Worm (Caenorhabditis elegans) whole organism, L1 larva: ENCODE measurements around the gene K12H6.6.

Experiments
- elt-2 ChIP-seq: sonication (generic microtip); optimal IDR thresholded peaks from 2 replicates; lab custom pipeline; 2016; ENCODE audit warnings: missing genetic modification characterization, mild to moderate bottlenecking, inconsistent platforms, missing compliant biosample characterization, missing genetic modification reagents
- grh-1 ChIP-seq: fragments of 200-800 bp; sonication (Bioruptor generic); IDR thresholded peaks from 2 replicates; pipeline ENCODE4 v1.3.6; 2022; ENCODE audit warnings: missing genetic modification reagents, missing genetic modification characterization, missing compliant biosample characterization
- lin-13 ChIP-seq: fragments of 150-350 bp; optimal IDR thresholded peaks from 2 replicates; lab custom pipeline; 2014; ENCODE audit warnings: missing biosample characterization, missing genetic modification reagents, missing genetic modification characterization
- lin-35 ChIP-seq, 2 experiments: fragments of 150-350 bp; optimal IDR thresholded peaks; 2 replicates each; lab custom pipeline; 2014; ENCODE audit warnings: missing biosample characterization in 2 of 2, missing genetic modification characterization in 2 of 2, missing genetic modification reagents in 2 of 2
- nhr-237 ChIP-seq: fragments of 150-350 bp; optimal IDR thresholded peaks from 2 replicates; lab custom pipeline; 2014; ENCODE audit warnings: missing biosample characterization, missing genetic modification characterization
- nhr-28 ChIP-seq: fragments of 150-350 bp; optimal IDR thresholded peaks from 2 replicates; lab custom pipeline; 2014; ENCODE audit warnings: missing biosample characterization, missing genetic modification characterization
- nhr-77 ChIP-seq: fragments of 150-350 bp; optimal IDR thresholded peaks from 2 replicates; lab custom pipeline; 2014; ENCODE audit warnings: missing biosample characterization, missing genetic modification characterization
- nhr-90 ChIP-seq: sonication (generic microtip); optimal IDR thresholded peaks from 2 replicates; lab custom pipeline; 2016; ENCODE audit warnings: mild to moderate bottlenecking, missing genetic modification characterization, missing compliant biosample characterization; ENCODE audit not compliant: poor library complexity
- rnt-1 ChIP-seq: sonication (generic microtip); optimal IDR thresholded peaks from 2 replicates; lab custom pipeline; 2016; ENCODE audit warnings: mild to moderate bottlenecking, missing genetic modification characterization, moderate library complexity, missing compliant biosample characterization
- unc-130 ChIP-seq: fragments of 150-350 bp; optimal IDR thresholded peaks from 2 replicates; lab custom pipeline; 2017; ENCODE audit warnings: missing biosample characterization, missing genetic modification characterization, inconsistent platforms

ce11 chrII:2804245-2804644, 26.8 kb downstream of the K12H6.6 start:
- no peak for TF ChIP-seq grh-1
- TF ChIP-seq nhr-237 (tag; lab: Kevin White, UChicago): no peak
- no peak for TF ChIP-seq nhr-77 (tag; lab: Kevin White, UChicago)
- no peak for TF ChIP-seq unc-130 (tag; lab: Kevin White, UChicago)
- TF ChIP-seq elt-2 (tag; lab: Kevin White, UChicago): no peak
- no peak for TF ChIP-seq nhr-28
- no peak for TF ChIP-seq lin-35 (GFP tag; optimal IDR thresholded peaks at IDR 0.05; lab: Kevin White, UChicago)
- TF ChIP-seq lin-13 (GFP tag; lab: Kevin White, UChicago): no peak
- no peak for TF ChIP-seq nhr-90 (tag; lab: Kevin White, UChicago)
- no peak for TF ChIP-seq rnt-1 (tag; lab: Kevin White, UChicago)
